Fruit fly (Drosophila melanogaster) whole organism, embryonic: Measurements from ENCODE around the gene ND-PDSW.

Experiments used
- CG15073 ChIP-seq: fragments of 200-800 bp; sonication (Bioruptor generic); optimal IDR thresholded peaks from 2 replicates; lab custom pipeline; 2016; ENCODE audit warnings: missing biosample characterization, missing genetic modification characterization
- CG8924 ChIP-seq: fragments of 200-800 bp; optimal IDR thresholded peaks from 3 replicates; lab custom pipeline; 2019; ENCODE audit warnings: missing biosample characterization, mild to moderate bottlenecking, missing genetic modification characterization, moderate library complexity
- Hr39 ChIP-seq: fragments of >200 bp; optimal IDR thresholded peaks from 2 replicates; lab custom pipeline; 2017
- Lim3 ChIP-seq: fragments of 200-800 bp; sonication (Bioruptor generic); IDR thresholded peaks from 2 replicates; pipeline ENCODE4 v1.3.6; 2022; ENCODE audit warnings: missing biosample characterization, missing genetic modification characterization
- Mes4 ChIP-seq: fragments of 200-800 bp; sonication (Bioruptor generic); optimal IDR thresholded peaks from 2 replicates; lab custom pipeline; 2016; ENCODE audit warnings: missing biosample characterization, missing genetic modification characterization
- Side ChIP-seq: fragments of 200-800 bp; sonication (Bioruptor generic); optimal IDR thresholded peaks from 2 replicates; lab custom pipeline; 2016; ENCODE audit warnings: missing biosample characterization, missing genetic modification characterization
- Sry-β ChIP-seq: fragments of 200-800 bp; sonication (Bioruptor generic); optimal IDR thresholded peaks from 2 replicates; lab custom pipeline; 2018; ENCODE audit warnings: missing biosample characterization, mild to moderate bottlenecking, missing genetic modification characterization, moderate library complexity
- nmo ChIP-seq: fragments of 200-800 bp; sonication (Bioruptor generic); optimal IDR thresholded peaks from 2 replicates; lab custom pipeline; 2018; ENCODE audit warnings: missing biosample characterization, mild to moderate bottlenecking, missing genetic modification characterization, moderate library complexity
- pb ChIP-seq: fragments of 200-800 bp; sonication (Bioruptor generic); optimal IDR thresholded peaks from 3 replicates; lab custom pipeline; 2016; ENCODE audit warnings: missing biosample characterization, missing genetic modification characterization
- pita ChIP-seq: fragments of 200-800 bp; sonication (Bioruptor generic); optimal IDR thresholded peaks from 2 replicates; lab custom pipeline; 2017; ENCODE audit warnings: missing biosample characterization, mild to moderate bottlenecking, missing genetic modification characterization
- unc-4 ChIP-seq: fragments of 200-800 bp; sonication (Bioruptor generic); IDR thresholded peaks from 2 replicates; pipeline ENCODE4 v1.3.6; 2022; ENCODE audit warnings: missing biosample characterization, missing genetic modification characterization; ENCODE audit not compliant: partially characterized antibody
- zen2 ChIP-seq: fragments of 200-800 bp; sonication (Bioruptor generic); IDR thresholded peaks from 3 replicates; pipeline ENCODE4 v1.3.6; 2022; ENCODE audit warnings: missing biosample characterization, missing genetic modification characterization; ENCODE audit not compliant: partially characterized antibody

DNA sequence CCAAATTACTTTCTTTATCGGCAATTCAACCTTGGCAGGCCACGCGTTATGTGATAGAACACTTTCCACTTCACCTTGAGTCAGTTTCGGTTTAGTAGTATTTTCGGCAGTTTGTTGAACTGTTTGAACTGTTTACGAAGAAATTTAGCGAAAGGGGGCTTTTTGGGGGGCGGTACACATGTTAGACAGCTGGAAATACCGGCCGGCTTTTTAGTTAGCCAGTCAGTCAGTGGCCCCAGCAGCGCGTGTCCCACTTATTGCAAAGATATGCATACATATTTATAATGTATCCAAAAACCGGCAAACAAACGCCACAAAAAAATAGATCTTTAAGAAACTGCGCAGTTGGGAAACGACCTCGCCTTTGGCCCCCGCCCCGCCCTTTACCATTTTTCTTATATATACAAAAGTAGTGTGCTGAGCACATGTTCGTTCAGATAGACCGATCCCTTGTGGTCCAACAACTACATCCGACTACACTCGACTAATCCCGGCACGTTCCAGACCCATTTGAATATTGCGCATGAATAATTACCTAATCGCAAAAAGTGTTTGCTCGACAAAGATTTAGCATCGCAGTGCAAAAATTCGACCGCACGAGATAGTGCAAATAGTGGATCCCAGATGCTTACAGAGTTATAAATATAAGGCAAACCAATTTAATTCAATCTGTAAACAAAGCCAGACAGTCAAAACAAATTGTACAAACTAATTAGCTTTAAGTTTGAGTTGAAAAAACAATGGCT lies 13.9 kb downstream of the ND-PDSW start:
- TF ChIP-seq Side (GFP tag; lab: Kevin White, UChicago) (no peak), CG15073 (GFP tag; lab: Kevin White, UChicago) (no peak), CG8924 (tag; lab: Kevin White, UChicago) (no peak), Mes4 (GFP tag; lab: Kevin White, UChicago) (no peak), unc-4 (no peak), Lim3 (GFP tag; lab: Robert Waterston, UW) (no peak), pita (GFP tag; lab: Kevin White, UChicago) (no peak), Sry-β (GFP tag; lab: Kevin White, UChicago) (no peak), zen2 (GFP tag; lab: Robert Waterston, UW) (no peak), pb (GFP tag; lab: Kevin White, UChicago) (no peak), nmo (GFP tag; lab: Kevin White, UChicago) (no peak), Hr39 (lab: Kevin White, UChicago) (no peak)
